Fruit fly (Drosophila melanogaster) whole organism, embryonic: ENCODE results near the gene Octbeta2R.

Source experiments
- Ada2b ChIP-seq: fragments of 200-800 bp; sonication (Bioruptor generic); IDR thresholded peaks from 2 replicates; pipeline ENCODE4 v1.3.6; 2022; ENCODE audit warnings: missing biosample characterization, missing genetic modification characterization
- CG1024 ChIP-seq: fragments of 200-800 bp; sonication (Bioruptor generic); IDR thresholded peaks from 2 replicates; pipeline ENCODE4 v1.3.6; 2022; ENCODE audit warnings: missing biosample characterization, missing genetic modification characterization
- CG11456 ChIP-seq: fragments of 200-800 bp; sonication (Bioruptor generic); IDR thresholded peaks from 3 replicates; pipeline ENCODE4 v1.3.6; 2022; ENCODE audit warnings: missing biosample characterization, missing genetic modification characterization
- CG12104 ChIP-seq: fragments of 200-800 bp; sonication (Bioruptor generic); optimal IDR thresholded peaks from 3 replicates; lab custom pipeline; 2016; ENCODE audit warnings: missing biosample characterization, missing genetic modification characterization
- CG12236 ChIP-seq: fragments of 200-800 bp; sonication (Bioruptor generic); optimal IDR thresholded peaks from 2 replicates; lab custom pipeline; 2016; ENCODE audit warnings: missing biosample characterization, missing genetic modification characterization
- CG13296 ChIP-seq: fragments of 200-800 bp; sonication (Bioruptor generic); optimal IDR thresholded peaks from 3 replicates; lab custom pipeline; 2018; ENCODE audit warnings: missing biosample characterization, mild to moderate bottlenecking, missing genetic modification characterization
- CG14667 ChIP-seq: fragments of 200-800 bp; sonication (Bioruptor generic); IDR thresholded peaks from 2 replicates; pipeline ENCODE4 v1.3.6; 2022; ENCODE audit warnings: missing biosample characterization, missing genetic modification characterization
- CG1602 ChIP-seq: fragments of 200-800 bp; sonication (Bioruptor generic); optimal IDR thresholded peaks from 3 replicates; lab custom pipeline; 2016; ENCODE audit warnings: missing biosample characterization, missing genetic modification characterization
- CG17385 ChIP-seq: fragments of 200-800 bp; sonication (Bioruptor generic); optimal IDR thresholded peaks from 3 replicates; lab custom pipeline; 2018; ENCODE audit warnings: missing biosample characterization, mild to moderate bottlenecking, missing genetic modification characterization
- CG17829 ChIP-seq: fragments of 200-800 bp; optimal IDR thresholded peaks from 2 replicates; lab custom pipeline; 2019; ENCODE audit warnings: missing biosample characterization, mild to moderate bottlenecking, missing genetic modification characterization, moderate library complexity
- CG18262 ChIP-seq: fragments of 200-800 bp; optimal IDR thresholded peaks from 3 replicates; lab custom pipeline; 2019; ENCODE audit warnings: missing biosample characterization, mild to moderate bottlenecking, missing genetic modification characterization, moderate library complexity
- CG32772 ChIP-seq: fragments of 200-800 bp; sonication (Bioruptor generic); IDR thresholded peaks from 2 replicates; pipeline ENCODE4 v1.3.6; 2022; ENCODE audit warnings: missing biosample characterization, missing genetic modification characterization
- CG34376 ChIP-seq: fragments of 200-800 bp; sonication (Bioruptor generic); optimal IDR thresholded peaks from 2 replicates; lab custom pipeline; 2018; ENCODE audit warnings: missing biosample characterization, mild to moderate bottlenecking, missing genetic modification characterization
- CG3995 ChIP-seq: fragments of 200-800 bp; sonication (Bioruptor generic); optimal IDR thresholded peaks from 3 replicates; lab custom pipeline; 2016; ENCODE audit warnings: missing biosample characterization, missing genetic modification characterization
- CG6791 ChIP-seq: fragments of 200-800 bp; sonication (Bioruptor generic); IDR thresholded peaks from 3 replicates; pipeline ENCODE4 v1.3.6; 2022; ENCODE audit warnings: missing biosample characterization, missing genetic modification characterization; ENCODE audit not compliant: partially characterized antibody
- CG7556 ChIP-seq: fragments of 200-800 bp; sonication (Bioruptor generic); optimal IDR thresholded peaks from 2 replicates; lab custom pipeline; 2017; ENCODE audit warnings: missing biosample characterization, mild to moderate bottlenecking, missing genetic modification characterization
- CG7839 ChIP-seq: fragments of 200-800 bp; sonication (Bioruptor generic); optimal IDR thresholded peaks from 3 replicates; lab custom pipeline; 2018; ENCODE audit warnings: missing biosample characterization, mild to moderate bottlenecking, missing genetic modification characterization, moderate library complexity
- CG7928 ChIP-seq: fragments of 200-800 bp; sonication (Bioruptor generic); optimal IDR thresholded peaks from 2 replicates; lab custom pipeline; 2017; ENCODE audit warnings: missing biosample characterization, mild to moderate bottlenecking, missing genetic modification characterization
- CG8281 ChIP-seq: fragments of 200-800 bp; sonication (Bioruptor generic); optimal IDR thresholded peaks from 2 replicates; lab custom pipeline; 2018; ENCODE audit warnings: missing biosample characterization, mild to moderate bottlenecking, missing genetic modification characterization, moderate library complexity
- CG8290 ChIP-seq, 3 experiments: fragments of 200-800 bp; sonication (Bioruptor generic); optimal IDR thresholded peaks; 2 replicates each; lab custom pipeline; 2016 to 2019; ENCODE audit warnings: missing biosample characterization in 3 of 3, missing genetic modification characterization in 3 of 3, mild to moderate bottlenecking in 2 of 3, moderate library complexity in 1 of 3
- CG8359 ChIP-seq: fragments of 200-800 bp; sonication (Bioruptor generic); optimal IDR thresholded peaks from 2 replicates; lab custom pipeline; 2017; ENCODE audit warnings: missing biosample characterization, mild to moderate bottlenecking, missing genetic modification characterization, borderline replicate concordance
- CG8478 ChIP-seq: fragments of >200 bp; optimal IDR thresholded peaks from 2 replicates; lab custom pipeline; 2018
- CG9215 ChIP-seq: fragments of 200-800 bp; sonication (Bioruptor generic); IDR thresholded peaks from 2 replicates; pipeline ENCODE4 v1.3.6; 2022; ENCODE audit warnings: missing biosample characterization, missing genetic modification characterization
- Hand ChIP-seq: fragments of 200-800 bp; sonication (Bioruptor generic); optimal IDR thresholded peaks from 2 replicates; lab custom pipeline; 2017; ENCODE audit warnings: mild to moderate bottlenecking, missing biosample characterization, missing genetic modification reagents, missing genetic modification characterization
- Hsf ChIP-seq: fragments of 200-800 bp; sonication (Bioruptor generic); optimal IDR thresholded peaks from 3 replicates; lab custom pipeline; 2016; ENCODE audit warnings: missing biosample characterization, missing genetic modification characterization
- Med ChIP-seq: fragments of 200-800 bp; sonication (Bioruptor generic); peaks from one replicate; lab custom pipeline; 2016; ENCODE audit warnings: missing biosample characterization, missing genetic modification characterization, mild to moderate bottlenecking, inconsistent platforms, moderate library complexity
- Nf-YA ChIP-seq: fragments of 200-800 bp; sonication (Bioruptor generic); IDR thresholded peaks from 2 replicates; pipeline ENCODE4 v1.3.6; 2022; ENCODE audit warnings: missing biosample characterization, missing genetic modification characterization
- Oaz ChIP-seq: fragments of 200-800 bp; sonication (Bioruptor generic); IDR thresholded peaks from 2 replicates; pipeline ENCODE4 v1.3.6; 2022; ENCODE audit warnings: missing biosample characterization, missing genetic modification characterization
- Poxn ChIP-seq: fragments of 200-800 bp; sonication (Bioruptor generic); IDR thresholded peaks from 2 replicates; pipeline ENCODE4 v1.3.6; 2022; ENCODE audit warnings: missing biosample characterization, missing genetic modification characterization
- Side ChIP-seq: fragments of 200-800 bp; sonication (Bioruptor generic); optimal IDR thresholded peaks from 2 replicates; lab custom pipeline; 2016; ENCODE audit warnings: missing biosample characterization, missing genetic modification characterization
- Sry-β ChIP-seq: fragments of 200-800 bp; sonication (Bioruptor generic); optimal IDR thresholded peaks from 2 replicates; lab custom pipeline; 2018; ENCODE audit warnings: missing biosample characterization, mild to moderate bottlenecking, missing genetic modification characterization, moderate library complexity
- Tbp ChIP-seq: fragments of >200 bp; optimal IDR thresholded peaks from 2 replicates; lab custom pipeline; 2018; ENCODE audit warnings: missing biosample characterization, missing genetic modification characterization
- Usf ChIP-seq: fragments of 200-800 bp; sonication (Bioruptor generic); optimal IDR thresholded peaks from 2 replicates; lab custom pipeline; 2017; ENCODE audit warnings: missing genotype, missing biosample characterization, missing genetic modification characterization
- cg ChIP-seq: fragments of 200-800 bp; sonication (Bioruptor generic); optimal IDR thresholded peaks from 3 replicates; lab custom pipeline; 2019; ENCODE audit warnings: missing biosample characterization, mild to moderate bottlenecking, missing genetic modification characterization, moderate library complexity
- croc ChIP-seq: fragments of 200-800 bp; sonication (Bioruptor generic); conservative IDR thresholded peaks from 3 replicates; pipeline ENCODE4 v1.3.6; 2022; ENCODE audit warnings: missing biosample characterization, missing genetic modification characterization
- ewg ChIP-seq: fragments of 200-800 bp; sonication (Bioruptor generic); optimal IDR thresholded peaks from 3 replicates; lab custom pipeline; 2017; ENCODE audit warnings: mild to moderate bottlenecking, missing biosample characterization, missing genetic modification reagents, missing genetic modification characterization
- fu2 ChIP-seq: fragments of 200-800 bp; sonication (Bioruptor generic); optimal IDR thresholded peaks from 2 replicates; lab custom pipeline; 2016; ENCODE audit warnings: missing biosample characterization, missing genetic modification characterization
- gcm ChIP-seq: fragments of 200-800 bp; sonication (Bioruptor generic); optimal IDR thresholded peaks from 2 replicates; lab custom pipeline; 2019; ENCODE audit warnings: missing biosample characterization, mild to moderate bottlenecking, missing genetic modification characterization, moderate library complexity
- gro ChIP-seq: fragments of 200-800 bp; sonication (Bioruptor generic); optimal IDR thresholded peaks from 2 replicates; lab custom pipeline; 2016; ENCODE audit warnings: missing biosample characterization, missing genetic modification characterization
- gsb ChIP-seq: fragments of 200-800 bp; sonication (Bioruptor generic); IDR thresholded peaks from 2 replicates; pipeline ENCODE4 v1.3.6; 2022; ENCODE audit warnings: missing biosample characterization, missing genetic modification characterization
- gt ChIP-seq: fragments of 200-800 bp; sonication (Bioruptor generic); IDR thresholded peaks from 2 replicates; pipeline ENCODE4 v1.3.6; 2022; ENCODE audit warnings: missing biosample characterization, missing genetic modification characterization
- hkb ChIP-seq, 2 experiments: fragments of 200-800 bp in 1 of 2; fragments of >200 bp in 1 of 2; sonication (Bioruptor generic) in 1 of 2; IDR thresholded peaks in 1 of 2; optimal IDR thresholded peaks in 1 of 2; 2 replicates each; pipeline versions ENCODE4 v1.3.6 to Lab custom; 2017 to 2022; ENCODE audit warnings: missing biosample characterization in 1 of 2, missing genetic modification characterization in 1 of 2
- jumu ChIP-seq: fragments of 200-800 bp; sonication (Bioruptor generic); optimal IDR thresholded peaks from 3 replicates; lab custom pipeline; 2016; ENCODE audit warnings: missing biosample characterization, missing genetic modification characterization
- lab ChIP-seq: fragments of 200-800 bp; sonication (Bioruptor generic); optimal IDR thresholded peaks from 3 replicates; lab custom pipeline; 2017; ENCODE audit warnings: missing biosample characterization, missing genetic modification characterization, mild to moderate bottlenecking, moderate library complexity, missing genetic modification reagents
- row ChIP-seq: fragments of 200-800 bp; sonication (Bioruptor generic); IDR thresholded peaks from 3 replicates; pipeline ENCODE4 v1.3.6; 2022; ENCODE audit warnings: missing biosample characterization, missing genetic modification characterization
- sim ChIP-seq: fragments of 200-800 bp; sonication (Bioruptor generic); IDR thresholded peaks from 2 replicates; pipeline ENCODE4 v1.3.6; 2022; ENCODE audit warnings: missing biosample characterization, missing genetic modification characterization
- sima ChIP-seq: fragments of 200-800 bp; sonication (Bioruptor generic); optimal IDR thresholded peaks from 2 replicates; lab custom pipeline; 2016; ENCODE audit warnings: missing biosample characterization, missing genetic modification characterization
- ssp ChIP-seq: fragments of 200-800 bp; sonication (Bioruptor generic); IDR thresholded peaks from 2 replicates; pipeline ENCODE4 v1.3.6; 2022; ENCODE audit warnings: missing biosample characterization, missing genetic modification characterization
- stc ChIP-seq: fragments of 200-800 bp; sonication (Bioruptor generic); IDR thresholded peaks from 2 replicates; pipeline ENCODE4 v1.3.6; 2022; ENCODE audit warnings: missing biosample characterization, missing genetic modification characterization
- tap ChIP-seq: fragments of 200-800 bp; optimal IDR thresholded peaks from 3 replicates; lab custom pipeline; 2019; ENCODE audit warnings: missing biosample characterization, mild to moderate bottlenecking, missing genetic modification characterization, moderate library complexity
- tin ChIP-seq: fragments of 200-800 bp; sonication (Bioruptor generic); optimal IDR thresholded peaks from 3 replicates; lab custom pipeline; 2016; ENCODE audit warnings: missing biosample characterization, missing genetic modification characterization
- twi ChIP-seq: fragments of 200-800 bp; optimal IDR thresholded peaks from 2 replicates; lab custom pipeline; 2019; ENCODE audit warnings: missing biosample characterization, mild to moderate bottlenecking, missing genetic modification characterization, moderate library complexity

Octbeta2R gene

dm6 chr3R:12628395-12628928 lies 32.9 kb upstream of the Octbeta2R start (continued):
- TF ChIP-seq sima (GFP tag; lab: Kevin White, UChicago) (no peak), CG8359 (GFP tag; lab: Kevin White, UChicago) (no peak), ssp (GFP tag; lab: Robert Waterston, UW) (no peak), Sry-β (GFP tag; lab: Kevin White, UChicago) (peak; percentile 33), gt (no peak), Nf-YA (GFP tag; lab: Robert Waterston, UW) (no peak), CG7839 (tag; lab: Kevin White, UChicago) (no peak), Side (GFP tag; lab: Kevin White, UChicago) (no peak), CG17385 (no peak), CG8290 (GFP tag; optimal IDR thresholded peaks at IDR 0.05; lab: Kevin White, UChicago) (no peak), CG8290 (tag; optimal IDR thresholded peaks at IDR 0.05; lab: Kevin White, UChicago) (no peak), ewg (GFP tag; lab: Kevin White, UChicago) (no peak), Tbp (GFP tag; lab: Kevin White, UChicago) (no peak), CG6791 (GFP tag; lab: Robert Waterston, UW) (no peak), CG34376 (GFP tag; lab: Kevin White, UChicago) (peak; percentile 9), sim (GFP tag; lab: Robert Waterston, UW) (no peak), Med (GFP tag; lab: Kevin White, UChicago) (peak; percentile 38), CG1602 (GFP tag; lab: Kevin White, UChicago) (no peak), CG11456 (no peak), jumu (GFP tag; lab: Kevin White, UChicago) (no peak), gsb (GFP tag; lab: Robert Waterston, UW) (no peak), Poxn (no peak), CG9215 (no peak), row (GFP tag; lab: Robert Waterston, UW) (no peak), CG7556 (GFP tag; lab: Kevin White, UChicago) (no peak), tap (no peak), twi (no peak), gro (GFP tag; lab: Kevin White, UChicago) (no peak), croc (no peak), CG13296 (GFP tag; lab: Kevin White, UChicago) (no peak), CG1024 (GFP tag; lab: Robert Waterston, UW) (no peak), Usf (GFP tag; lab: Kevin White, UChicago) (no peak), Oaz (GFP tag; lab: Robert Waterston, UW) (no peak), cg (GFP tag; lab: Kevin White, UChicago) (peak; percentile 86), CG8281 (tag; lab: Kevin White, UChicago) (no peak), lab (GFP tag; lab: Kevin White, UChicago) (no peak), Hand (GFP tag; lab: Kevin White, UChicago) (peak; percentile 6), CG12236 (GFP tag; lab: Kevin White, UChicago) (no peak), CG3995 (peak; percentile 95), fu2 (GFP tag; lab: Kevin White, UChicago) (no peak), CG7928 (GFP tag; lab: Kevin White, UChicago) (no peak), Ada2b (GFP tag; lab: Robert Waterston, UW) (no peak), gcm (GFP tag; lab: Kevin White, UChicago) (peak; percentile 79), CG14667 (GFP tag; lab: Robert Waterston, UW) (no peak), CG17829 (tag; lab: Kevin White, UChicago) (no peak), CG18262 (tag; lab: Kevin White, UChicago) (no peak), CG32772 (GFP tag; lab: Robert Waterston, UW) (no peak), hkb (optimal IDR thresholded peaks at IDR 0.05; lab: Kevin White, UChicago) (no peak), hkb (GFP tag; IDR thresholded peaks at IDR 0.05; lab: Robert Waterston, UW) (no peak), CG8478 (lab: Kevin White, UChicago) (peak; percentile 91), CG12104 (no peak), stc (GFP tag; lab: Robert Waterston, UW) (no peak), Hsf (GFP tag; lab: Kevin White, UChicago) (no peak), tin (no peak)
